Fruit fly (Drosophila melanogaster): Measurements from ENCODE around the gene CG4572.
A peak's percentile ranks its signal among the peaks of the same experiment; 100 is the strongest.

Gene CG4572

DNA sequence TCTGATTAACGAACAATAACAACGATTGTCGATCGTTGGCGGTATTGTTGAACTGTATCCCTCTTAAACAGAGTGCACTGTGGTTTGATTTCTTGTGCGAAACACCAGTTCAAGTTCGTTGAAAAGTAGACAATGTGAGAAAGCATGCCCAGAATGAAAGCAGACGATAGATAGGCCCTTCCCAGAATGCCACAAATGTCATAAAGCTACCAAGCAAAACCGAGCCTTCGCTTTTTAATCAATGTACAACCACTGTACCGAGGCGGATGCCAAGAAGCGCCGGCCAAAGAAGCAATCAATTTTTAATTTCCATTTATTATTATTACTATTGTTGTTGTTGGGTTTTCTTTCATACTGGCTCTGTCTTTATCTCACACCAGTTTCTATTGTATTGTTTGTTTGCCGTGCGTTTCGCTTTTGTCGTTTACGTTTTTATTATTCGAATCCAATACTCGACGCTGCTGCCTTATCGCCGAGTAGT, 44.7 kb upstream of the CG4572 start (continued):
- TF ChIP-seq unpg (GFP tag; optimal IDR thresholded peaks at IDR 0.05) (peak; percentile 86), CG14441 (GFP tag; IDR thresholded peaks at IDR 0.05) (peak; percentile 90), CG12942 (GFP tag; optimal IDR thresholded peaks at IDR 0.05) (peak; percentile 78), Vsx1 (GFP tag; optimal IDR thresholded peaks at IDR 0.05) (peak; percentile 59), CG1233 (GFP tag; optimal IDR thresholded peaks at IDR 0.05) (peak; percentile 42), run (tag; optimal IDR thresholded peaks at IDR 0.05) (peak; percentile 56), CG4424 (GFP tag; optimal IDR thresholded peaks at IDR 0.05) (peak; percentile 82), CG12155 (GFP tag; optimal IDR thresholded peaks at IDR 0.05) (peak; percentile 82), Blimp-1 (GFP tag; optimal IDR thresholded peaks at IDR 0.05) (peak; percentile 75), CG14710 (tag; optimal IDR thresholded peaks at IDR 0.05) (no peak), CG18764 (GFP tag; optimal IDR thresholded peaks at IDR 0.05) (peak; percentile 70), chif (GFP tag; optimal IDR thresholded peaks at IDR 0.05) (peak; percentile 77 to 86), BEAF-32 (GFP tag; optimal IDR thresholded peaks at IDR 0.05) (no peak), CG10462 (GFP tag; optimal IDR thresholded peaks at IDR 0.05) (peak; percentile 68), bbx (GFP tag; IDR thresholded peaks at IDR 0.05; ENCODE audit: partially characterized antibody) (no peak), Side (GFP tag; optimal IDR thresholded peaks at IDR 0.05) (peak; percentile 53), unc-4 (GFP tag; IDR thresholded peaks at IDR 0.05; ENCODE audit: partially characterized antibody) (no peak), CG2202 (tag; optimal IDR thresholded peaks at IDR 0.05) (peak; percentile 40), Hr51 (GFP tag; optimal IDR thresholded peaks at IDR 0.05) (peak; percentile 70 to 87), CG4730 (GFP tag; IDR thresholded peaks at IDR 0.05) (peak; percentile 77), CG17802 (tag; optimal IDR thresholded peaks at IDR 0.05) (peak; percentile 43), CG10321 (GFP tag; IDR thresholded peaks at IDR 0.05) (peak; percentile 55; the same call in 1 of the 2 replicates), fu2 (GFP tag; optimal IDR thresholded peaks at IDR 0.05) (peak; percentile 64), CG15011 (GFP tag; optimal IDR thresholded peaks at IDR 0.05) (peak; percentile 65), btn (GFP tag; optimal IDR thresholded peaks at IDR 0.05) (peak; percentile 49), CG3847 (GFP tag; IDR thresholded peaks at IDR 0.05) (peak; percentile 78), CG6683 (GFP tag; optimal IDR thresholded peaks at IDR 0.05) (peak; percentile 53), dm (GFP tag; optimal IDR thresholded peaks at IDR 0.05) (peak; percentile 70), CG11723 (GFP tag; optimal IDR thresholded peaks at IDR 0.05) (peak; percentile 38), CG1792 (GFP tag; optimal IDR thresholded peaks at IDR 0.05) (peak; percentile 70), jigr1 (GFP tag; IDR thresholded peaks at IDR 0.05) (peak; percentile 44; the same call in 1 of the 3 replicates), danr (GFP tag; IDR thresholded peaks at IDR 0.05) (peak; percentile 25; the same call in 1 of the 2 replicates), CG34422 (GFP tag; IDR thresholded peaks at IDR 0.05) (peak; percentile 89), tna (GFP tag; IDR thresholded peaks at IDR 0.05; ENCODE audit: partially characterized antibody) (no peak), Hr3 (GFP tag; optimal IDR thresholded peaks at IDR 0.05) (peak; percentile 82), CG2678 (tag; optimal IDR thresholded peaks at IDR 0.05) (peak; percentile 84), Hr78 (GFP tag; optimal IDR thresholded peaks at IDR 0.05) (peak in 1 of 2 experiments; percentile 16), CG9817 (tag; optimal IDR thresholded peaks at IDR 0.05) (peak; percentile 65), CG4707 (GFP tag; optimal IDR thresholded peaks at IDR 0.05) (peak; percentile 74), CG2889 (GFP tag; IDR thresholded peaks at IDR 0.05) (peak; percentile 85), row (GFP tag; IDR thresholded peaks at IDR 0.05) (peak; percentile 88), trh (GFP tag; optimal IDR thresholded peaks at IDR 0.05) (no peak), ftz-f1 (GFP tag; optimal IDR thresholded peaks at IDR 0.05) (no peak), Bdp1 (GFP tag; optimal IDR thresholded peaks at IDR 0.05) (peak; percentile 73), zfh2 (GFP tag; optimal IDR thresholded peaks at IDR 0.05) (peak; percentile 82), Lpt (GFP tag; optimal IDR thresholded peaks at IDR 0.05) (no peak), CG1647 (GFP tag; optimal IDR thresholded peaks at IDR 0.05) (peak; percentile 82), hth (optimal IDR thresholded peaks at IDR 0.05) (no peak), CG17359 (tag; optimal IDR thresholded peaks at IDR 0.05) (peak; percentile 84), Neu2 (GFP tag; optimal IDR thresholded peaks at IDR 0.05; ENCODE audit: borderline replicate concordance) (no peak)
